Worm (Caenorhabditis elegans) whole organism, young adult: Measurements from ENCODE around the gene lec-3.
A peak's percentile ranks its signal among the peaks of the same experiment; 100 is the strongest.

ENCODE experiments used
- B0019.2 ChIP-seq: fragments of 200-800 bp; sonication (Bioruptor generic); conservative IDR thresholded peaks from 2 replicates; pipeline ENCODE4 v1.3.6; 2022; ENCODE audit warnings: missing genetic modification reagents, missing genetic modification characterization, missing compliant biosample characterization
- B0261.1 ChIP-seq: sonication (generic microtip); optimal IDR thresholded peaks from 2 replicates; lab custom pipeline; 2016; ENCODE audit warnings: mild to moderate bottlenecking, missing genetic modification characterization, moderate library complexity, missing compliant biosample characterization
- C06A6.2 ChIP-seq: fragments of 200-800 bp; sonication (Bioruptor generic); conservative IDR thresholded peaks from 2 replicates; pipeline ENCODE4 v1.3.6; 2022; ENCODE audit warnings: missing genetic modification characterization, missing compliant biosample characterization
- D2030.7 ChIP-seq: fragments of 200-800 bp; sonication (Bioruptor generic); IDR thresholded peaks from 2 replicates; pipeline ENCODE4 v1.3.6; 2022; ENCODE audit warnings: missing genetic modification reagents, missing genetic modification characterization, missing compliant biosample characterization
- F33H1.4 ChIP-seq: fragments of 200-800 bp; sonication (Bioruptor generic); IDR thresholded peaks from 2 replicates; pipeline ENCODE4 v1.3.6; 2022; ENCODE audit warnings: missing genetic modification reagents, missing genetic modification characterization, missing compliant biosample characterization
- F37B4.10 ChIP-seq: fragments of 200-800 bp; sonication (Bioruptor generic); IDR thresholded peaks from 2 replicates; pipeline ENCODE4 v1.3.6; 2022; ENCODE audit warnings: missing genetic modification characterization, missing compliant biosample characterization
- F49E8.2 ChIP-seq: sonication (generic microtip); optimal IDR thresholded peaks from 3 replicates; lab custom pipeline; 2017; ENCODE audit warnings: missing genetic modification characterization, mild to moderate bottlenecking, missing compliant biosample characterization, antibody characterized with exemption, moderate library complexity; ENCODE audit not compliant: insufficient read depth
- Y56A3A.18 ChIP-seq: fragments of 200-800 bp; sonication (Bioruptor generic); IDR thresholded peaks from 2 replicates; pipeline ENCODE4 v1.3.6; 2022; ENCODE audit warnings: missing genetic modification reagents, missing genetic modification characterization, missing compliant biosample characterization
- akir-1 ChIP-seq: fragments of 200-800 bp; sonication (Bioruptor generic); optimal IDR thresholded peaks from 2 replicates; lab custom pipeline; 2018; ENCODE audit warnings: mild to moderate bottlenecking, missing genetic modification characterization, moderate library complexity, missing compliant biosample characterization
- aptf-2 ChIP-seq: fragments of 200-800 bp; sonication (Bioruptor generic); conservative IDR thresholded peaks from 2 replicates; pipeline ENCODE4 v1.3.6; 2022; ENCODE audit warnings: missing genetic modification reagents, missing genetic modification characterization, missing compliant biosample characterization
- atf-7 ChIP-seq: sonication (generic microtip); optimal IDR thresholded peaks from 2 replicates; lab custom pipeline; 2017; ENCODE audit warnings: mild to moderate bottlenecking, missing genetic modification characterization, missing compliant biosample characterization
- attf-3 ChIP-seq: fragments of 200-800 bp; sonication (Bioruptor generic); conservative IDR thresholded peaks from 2 replicates; pipeline ENCODE4 v1.3.6; 2022; ENCODE audit warnings: missing genetic modification reagents, missing genetic modification characterization, missing compliant biosample characterization
- attf-5 ChIP-seq: fragments of 200-800 bp; sonication (Bioruptor generic); optimal IDR thresholded peaks from 2 replicates; lab custom pipeline; 2018; ENCODE audit warnings: mild to moderate bottlenecking, missing genetic modification characterization, missing compliant biosample characterization
- ccch-3 ChIP-seq: fragments of 200-800 bp; sonication (Bioruptor generic); optimal IDR thresholded peaks from 2 replicates; lab custom pipeline; 2018; ENCODE audit warnings: mild to moderate bottlenecking, missing genetic modification characterization, missing compliant biosample characterization
- cebp-1 ChIP-seq, 2 experiments: fragments of 200-800 bp in 1 of 2; sonication (Bioruptor generic) in 1 of 2; sonication (generic microtip) in 1 of 2; IDR thresholded peaks in 1 of 2; optimal IDR thresholded peaks in 1 of 2; 2 replicates each; pipeline versions ENCODE4 v1.3.6 to Lab custom; 2017 to 2022; ENCODE audit warnings: missing compliant biosample characterization in 2 of 2, missing genetic modification characterization in 2 of 2, mild to moderate bottlenecking in 1 of 2, missing genetic modification reagents in 1 of 2, moderate library complexity in 1 of 2
- ceh-79 ChIP-seq: sonication (generic microtip); optimal IDR thresholded peaks from 2 replicates; lab custom pipeline; 2017; ENCODE audit warnings: mild to moderate bottlenecking, missing genetic modification characterization, missing compliant biosample characterization
- die-1 ChIP-seq: sonication (generic microtip); optimal IDR thresholded peaks from 2 replicates; lab custom pipeline; 2016; ENCODE audit warnings: missing genotype, mild to moderate bottlenecking, missing genetic modification characterization, missing compliant biosample characterization
- dpl-1 ChIP-seq: fragments of 150-350 bp; optimal IDR thresholded peaks from 2 replicates; lab custom pipeline; 2014; ENCODE audit warnings: missing biosample characterization, missing genetic modification reagents, missing genetic modification characterization
- egl-44 ChIP-seq: fragments of 200-800 bp; sonication (Bioruptor generic); IDR thresholded peaks from 2 replicates; pipeline ENCODE4 v1.3.6; 2022; ENCODE audit warnings: missing genetic modification reagents, missing genetic modification characterization, missing compliant biosample characterization
- him-1 ChIP-seq: sonication (generic microtip); optimal IDR thresholded peaks from 2 replicates; lab custom pipeline; 2016; ENCODE audit warnings: missing genotype, missing genetic modification reagents, missing genetic modification characterization, missing compliant biosample characterization
- hlh-26 ChIP-seq: fragments of 200-800 bp; sonication (Bioruptor generic); conservative IDR thresholded peaks from 2 replicates; pipeline ENCODE4 v1.3.6; 2022; ENCODE audit warnings: missing genetic modification reagents, missing genetic modification characterization, missing compliant biosample characterization
- let-526 ChIP-seq: fragments of 200-800 bp; sonication (Bioruptor generic); IDR thresholded peaks from 2 replicates; pipeline ENCODE4 v1.3.6; 2022; ENCODE audit warnings: missing genetic modification reagents, missing genetic modification characterization, missing compliant biosample characterization
- lsl-1 ChIP-seq: fragments of 200-800 bp; sonication (Bioruptor generic); optimal IDR thresholded peaks from 2 replicates; lab custom pipeline; 2018; ENCODE audit warnings: mild to moderate bottlenecking, missing genetic modification characterization, moderate library complexity, missing compliant biosample characterization
- madf-8 ChIP-seq: fragments of 200-800 bp; sonication (Bioruptor generic); conservative IDR thresholded peaks from 2 replicates; pipeline ENCODE4 v1.3.6; 2022; ENCODE audit warnings: missing genetic modification reagents, missing genetic modification characterization, missing compliant biosample characterization
- nfya-2 ChIP-seq: fragments of 200-800 bp; sonication (Bioruptor generic); IDR thresholded peaks from 2 replicates; pipeline ENCODE4 v1.3.6; 2022; ENCODE audit warnings: missing genetic modification reagents, missing genetic modification characterization, missing compliant biosample characterization
- nhr-80 ChIP-seq: sonication (generic microtip); optimal IDR thresholded peaks from 2 replicates; lab custom pipeline; 2016; ENCODE audit warnings: missing genetic modification characterization, missing compliant biosample characterization
- nhr-90 ChIP-seq: sonication (generic microtip); optimal IDR thresholded peaks from 2 replicates; lab custom pipeline; 2016; ENCODE audit warnings: missing genotype, mild to moderate bottlenecking, missing genetic modification characterization, missing compliant biosample characterization
- pbrm-1 ChIP-seq: fragments of 200-800 bp; sonication (Bioruptor generic); IDR thresholded peaks from 2 replicates; pipeline ENCODE4 v1.3.6; 2022; ENCODE audit warnings: missing genetic modification reagents, missing genetic modification characterization, missing compliant biosample characterization
- rcor-1 ChIP-seq: fragments of 200-800 bp; sonication (Bioruptor generic); IDR thresholded peaks from 2 replicates; pipeline ENCODE4 v1.3.6; 2022; ENCODE audit warnings: missing genetic modification reagents, missing genetic modification characterization, missing compliant biosample characterization
- snpc-3.4 ChIP-seq: sonication (generic microtip); optimal IDR thresholded peaks from 2 replicates; lab custom pipeline; 2017; ENCODE audit warnings: missing genetic modification characterization, mild to moderate bottlenecking, missing compliant biosample characterization, antibody characterized with exemption, moderate library complexity, missing genotype, missing genetic modification reagents
- snpc-4 ChIP-seq, 5 experiments: fragments of 150-350 bp in 1 of 5; sonication (generic microtip) in 4 of 5; optimal IDR thresholded peaks; 2 replicates each; lab custom pipeline; 2014 to 2018; ENCODE audit warnings: missing genetic modification characterization in 5 of 5, missing biosample characterization in 3 of 5, antibody characterized with exemption in 2 of 5, mild to moderate bottlenecking in 2 of 5, missing compliant biosample characterization in 2 of 5, missing genotype in 2 of 5, moderate library complexity in 2 of 5, missing genetic modification reagents in 1 of 5
- somi-1 ChIP-seq: fragments of 200-800 bp; sonication (Bioruptor generic); optimal IDR thresholded peaks from 2 replicates; lab custom pipeline; 2018; ENCODE audit warnings: mild to moderate bottlenecking, missing genetic modification characterization, missing compliant biosample characterization
- tbp1 ChIP-seq: fragments of 200-800 bp; sonication (Bioruptor generic); optimal IDR thresholded peaks from 2 replicates; lab custom pipeline; 2018; ENCODE audit warnings: mild to moderate bottlenecking, missing genetic modification characterization, missing compliant biosample characterization
- ztf-18 ChIP-seq: sonication (generic microtip); optimal IDR thresholded peaks from 2 replicates; lab custom pipeline; 2016; ENCODE audit warnings: missing genotype, mild to moderate bottlenecking, missing genetic modification characterization, missing compliant biosample characterization
- ztf-26 ChIP-seq: sonication (generic microtip); optimal IDR thresholded peaks from 2 replicates; lab custom pipeline; 2017; ENCODE audit warnings: missing genetic modification characterization, missing compliant biosample characterization
- ztf-28 ChIP-seq: fragments of 200-800 bp; sonication (Bioruptor generic); IDR thresholded peaks from 2 replicates; pipeline ENCODE4 v1.3.6; 2022; ENCODE audit warnings: missing genetic modification reagents, missing genetic modification characterization, missing compliant biosample characterization

The lec-3 gene

ce11 chrII:10025059-10025458 lies 34.1 kb downstream of the lec-3 start:
- TF ChIP-seq ceh-79 (tag; lab: Kevin White, UChicago) (no peak), Y56A3A.18 (GFP tag; lab: Robert Waterston, UW) (no peak), ztf-18 (tag; lab: Kevin White, UChicago) (no peak), snpc-3.4 (tag; lab: Kevin White, UChicago) (no peak), B0261.1 (no peak), hlh-26 (GFP tag; lab: Robert Waterston, UW) (no peak), D2030.7 (GFP tag; lab: Robert Waterston, UW) (no peak), egl-44 (GFP tag; lab: Robert Waterston, UW) (no peak), nhr-90 (tag; lab: Kevin White, UChicago) (no peak), B0019.2 (GFP tag; lab: Robert Waterston, UW) (no peak), snpc-4 (GFP tag; optimal IDR thresholded peaks at IDR 0.05; lab: Kevin White, UChicago) (no peak), snpc-4 (tag; optimal IDR thresholded peaks at IDR 0.05; lab: Kevin White, UChicago) (no peak), F49E8.2 (tag; lab: Kevin White, UChicago) (no peak), nfya-2 (no peak), die-1 (no peak), ccch-3 (GFP tag; lab: Kevin White, UChicago) (no peak), akir-1 (GFP tag; lab: Kevin White, UChicago) (no peak), lsl-1 (no peak)

- no peak for TF ChIP-seq let-526
- peak; percentile 33 for TF ChIP-seq nhr-80
- no peak for TF ChIP-seq aptf-2
- TF ChIP-seq F37B4.10 (GFP tag; lab: Robert Waterston, UW) = no peak
- TF ChIP-seq pbrm-1 (GFP tag; lab: Robert Waterston, UW) = no peak
- TF ChIP-seq rcor-1 (GFP tag; lab: Robert Waterston, UW) = no peak
These were observed 37.3 kb downstream of the lec-3 start, which contains the start of gene F52H3.6 for ce11 chrII:10028195-10028594. TSS of gene F52H3.6 (minus strand) at chrII:10028422.

- TF ChIP-seq somi-1 (peak; percentile 12), nhr-80 (peak; percentile 59), madf-8 (GFP tag; lab: Robert Waterston, UW) (no peak), him-1 (tag; lab: Kevin White, UChicago) (no peak), attf-3 (no peak), tbp1 (GFP tag; lab: Kevin White, UChicago) (peak; percentile 5), atf-7 (tag; lab: Kevin White, UChicago) (peak; percentile 75), attf-5 (GFP tag; lab: Kevin White, UChicago) (peak; percentile 52), ztf-26 (peak; percentile 43), C06A6.2 (GFP tag; lab: Robert Waterston, UW) (0 out of 2 replicates have a peak, but pooled peaks have one; percentile 26), F33H1.4 (GFP tag; lab: Robert Waterston, UW) (no peak), dpl-1 (no peak), ztf-28 (GFP tag; lab: Robert Waterston, UW) (no peak), cebp-1 (GFP tag; IDR thresholded peaks at IDR 0.05; lab: Robert Waterston, UW) (no peak), cebp-1 (tag; optimal IDR thresholded peaks at IDR 0.05; lab: Kevin White, UChicago) (peak; percentile 40)
These were observed 38.1 kb downstream of the lec-3 start for ce11 chrII:10029044-10029443.
